Worm (Caenorhabditis elegans) whole organism, early embryonic: ENCODE data around the gene F46H5.11.

Experiments
- B0310.2 ChIP-seq: sonication (generic microtip); optimal IDR thresholded peaks from 2 replicates; lab custom pipeline; 2016; ENCODE audit warnings: mild to moderate bottlenecking, missing genetic modification characterization, missing compliant biosample characterization
- F13C5.2 ChIP-seq: sonication (generic microtip); optimal IDR thresholded peaks from 2 replicates; lab custom pipeline; 2017; ENCODE audit warnings: mild to moderate bottlenecking, missing genetic modification characterization, inconsistent platforms, missing compliant biosample characterization
- aly-1 ChIP-seq: sonication (generic microtip); optimal IDR thresholded peaks from 2 replicates; lab custom pipeline; 2016; ENCODE audit warnings: missing genetic modification characterization, missing compliant biosample characterization
- ama-1 ChIP-seq: fragments of 150-350 bp; optimal IDR thresholded peaks from 2 replicates; lab custom pipeline; 2014
- ceh-13 ChIP-seq: fragments of 200-800 bp; sonication (Bioruptor generic); optimal IDR thresholded peaks from 2 replicates; lab custom pipeline; 2018; ENCODE audit warnings: mild to moderate bottlenecking, missing genetic modification characterization, missing compliant biosample characterization
- ceh-36 ChIP-seq: sonication (generic microtip); optimal IDR thresholded peaks from 2 replicates; lab custom pipeline; 2016; ENCODE audit warnings: missing genetic modification characterization, inconsistent platforms, missing compliant biosample characterization
- ets-7 ChIP-seq: sonication (generic microtip); optimal IDR thresholded peaks from 2 replicates; lab custom pipeline; 2016; ENCODE audit warnings: missing genotype, missing genetic modification characterization, missing compliant biosample characterization
- flt-1 ChIP-seq: fragments of 200-800 bp; sonication (Bioruptor generic); IDR thresholded peaks from 2 replicates; pipeline ENCODE4 v1.3.6; 2022; ENCODE audit warnings: missing genetic modification characterization, missing compliant biosample characterization
- hmbx-1 ChIP-seq: sonication (generic microtip); optimal IDR thresholded peaks from 2 replicates; lab custom pipeline; 2016; ENCODE audit warnings: mild to moderate bottlenecking, missing genetic modification characterization, missing compliant biosample characterization
- hmg-4 ChIP-seq: fragments of 200-800 bp; sonication (Bioruptor generic); optimal IDR thresholded peaks from 2 replicates; lab custom pipeline; 2018; ENCODE audit warnings: mild to moderate bottlenecking, missing genetic modification characterization, missing compliant biosample characterization
- hnd-1 ChIP-seq: sonication (generic microtip); optimal IDR thresholded peaks from 2 replicates; lab custom pipeline; 2016; ENCODE audit warnings: missing genetic modification characterization, missing compliant biosample characterization
- pes-1 ChIP-seq: fragments of 200-800 bp; sonication (Bioruptor generic); IDR thresholded peaks from 2 replicates; pipeline ENCODE4 v1.3.6; 2022; ENCODE audit warnings: missing genetic modification reagents, missing genetic modification characterization, missing compliant biosample characterization
- scrt-1 ChIP-seq: fragments of 200-800 bp; sonication (Bioruptor generic); IDR thresholded peaks from 2 replicates; pipeline ENCODE4 v1.3.6; 2022; ENCODE audit warnings: missing genetic modification characterization, missing compliant biosample characterization
- sea-1 ChIP-seq: fragments of 200-800 bp; sonication (Bioruptor generic); conservative IDR thresholded peaks from 2 replicates; pipeline ENCODE4 v1.3.6; 2022; ENCODE audit warnings: missing genetic modification characterization, missing compliant biosample characterization
- tbx-11 ChIP-seq: fragments of 200-800 bp; sonication (Bioruptor generic); IDR thresholded peaks from 2 replicates; pipeline ENCODE4 v1.3.6; 2022; ENCODE audit warnings: missing genetic modification characterization, missing compliant biosample characterization
- tbx-37 ChIP-seq: fragments of 200-800 bp; sonication (Bioruptor generic); conservative IDR thresholded peaks from 2 replicates; pipeline ENCODE4 v1.3.6; 2022; ENCODE audit warnings: missing genetic modification reagents, missing genetic modification characterization, missing compliant biosample characterization
- tra-4 ChIP-seq: sonication (generic microtip); optimal IDR thresholded peaks from 2 replicates; lab custom pipeline; 2017; ENCODE audit warnings: missing genetic modification characterization, missing compliant biosample characterization

F46H5.11 gene

ce11 chrX:7271968-7272367 is at the start of gene F46H5.11:
Gene F46H5.11, minus strand, starts transcription at chrX:7272068.
- no peak for TF ChIP-seq hnd-1 (tag; lab: Kevin White, UChicago)
- TF ChIP-seq F13C5.2: no peak
- no peak for TF ChIP-seq flt-1 (GFP tag; lab: Robert Waterston, UW)
- no peak for TF ChIP-seq sea-1
- no peak for TF ChIP-seq tra-4
- no peak for TF ChIP-seq tbx-11 (GFP tag; lab: Robert Waterston, UW)
- no peak for TF ChIP-seq ceh-36 (tag; lab: Kevin White, UChicago)
- no peak for TF ChIP-seq ets-7 (tag; lab: Kevin White, UChicago)

DNA sequence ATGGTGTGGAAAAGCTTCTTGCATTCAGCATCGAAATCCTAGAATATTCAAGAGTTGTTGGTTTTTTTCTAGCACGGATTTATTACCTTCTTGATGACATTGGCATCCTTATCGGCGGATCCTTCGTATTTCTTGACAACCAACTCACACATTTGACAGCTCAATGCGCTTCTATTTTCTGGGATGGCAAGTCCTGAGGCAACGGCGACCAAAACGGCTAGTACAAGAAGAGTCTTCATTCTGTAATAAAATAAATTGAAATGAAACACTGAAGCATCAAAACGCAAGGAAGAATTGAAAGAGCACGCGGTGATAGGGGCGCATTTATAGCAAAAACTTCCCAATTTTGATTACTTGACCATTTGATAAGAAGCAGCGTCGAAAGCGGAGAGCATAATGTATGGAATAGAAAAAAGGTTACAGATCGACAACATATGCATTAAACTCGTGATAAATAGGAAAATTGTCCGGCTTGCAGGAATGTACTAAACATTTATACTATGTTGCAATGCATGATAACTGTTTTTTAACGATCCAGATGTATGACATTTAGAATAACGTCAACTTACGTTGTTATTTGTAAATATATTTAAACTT is 48.3 kb upstream of the F46H5.11 start, which contains the start of gene spp-5:
TSS of gene spp-5 (minus strand) at position 240 of the 597 bp plus-strand sequence.
- TF ChIP-seq tbx-11 (GFP tag; lab: Robert Waterston, UW): no peak
- TF ChIP-seq sea-1: no peak
- no peak for TF ChIP-seq ceh-13 (GFP tag; lab: Kevin White, UChicago)
- no peak for TF ChIP-seq aly-1 (tag; lab: Kevin White, UChicago)
- TF ChIP-seq tra-4: no peak
- no peak for TF ChIP-seq tbx-37
- no peak for TF ChIP-seq hmbx-1 (tag; lab: Kevin White, UChicago)
- no peak for TF ChIP-seq hnd-1 (tag; lab: Kevin White, UChicago)
- TF ChIP-seq B0310.2: no peak
- TF ChIP-seq scrt-1 (GFP tag; lab: Robert Waterston, UW): no peak
- TF ChIP-seq F13C5.2: no peak
- no peak for TF ChIP-seq flt-1 (GFP tag; lab: Robert Waterston, UW)
- no peak for TF ChIP-seq ets-7 (tag; lab: Kevin White, UChicago)
- TF ChIP-seq pes-1: no peak
- TF ChIP-seq hmg-4 (GFP tag; lab: Kevin White, UChicago): no peak
- no peak for TF ChIP-seq ceh-36 (tag; lab: Kevin White, UChicago)
- TF ChIP-seq ama-1: no peak

- TF ChIP-seq F13C5.2 (no peak), pes-1 (no peak)
Measured at ce11 chrX:7318639-7319038, 46.8 kb upstream of the F46H5.11 start, which contains the start of gene spp-4. Gene spp-4, minus strand, starts transcription at chrX:7318756.

ce11 chrX:7316485-7317391 is 44.9 kb upstream of the F46H5.11 start, which contains the start of the genes spp-2 and spp-6:
Gene spp-2, minus strand, starts transcription at chrX:7316818.
Gene spp-6, plus strand, starts transcription at chrX:7317341.
- TF ChIP-seq ets-7 (tag; lab: Kevin White, UChicago): no peak
- TF ChIP-seq pes-1: no peak
- no peak for TF ChIP-seq F13C5.2
- TF ChIP-seq ceh-13 (GFP tag; lab: Kevin White, UChicago): no peak
- TF ChIP-seq tbx-11 (GFP tag; lab: Robert Waterston, UW): no peak
- TF ChIP-seq flt-1 (GFP tag; lab: Robert Waterston, UW): no peak
- TF ChIP-seq hnd-1 (tag; lab: Kevin White, UChicago): no peak
- no peak for TF ChIP-seq B0310.2
- no peak for TF ChIP-seq aly-1 (tag; lab: Kevin White, UChicago)
- TF ChIP-seq tbx-37: no peak
- TF ChIP-seq ceh-36 (tag; lab: Kevin White, UChicago): no peak
- TF ChIP-seq tra-4: no peak
- TF ChIP-seq sea-1: no peak
- TF ChIP-seq scrt-1 (GFP tag; lab: Robert Waterston, UW): no peak
- TF ChIP-seq hmbx-1 (tag; lab: Kevin White, UChicago): no peak
- TF ChIP-seq ama-1: no peak
- no peak for TF ChIP-seq hmg-4 (GFP tag; lab: Kevin White, UChicago)

DNA sequence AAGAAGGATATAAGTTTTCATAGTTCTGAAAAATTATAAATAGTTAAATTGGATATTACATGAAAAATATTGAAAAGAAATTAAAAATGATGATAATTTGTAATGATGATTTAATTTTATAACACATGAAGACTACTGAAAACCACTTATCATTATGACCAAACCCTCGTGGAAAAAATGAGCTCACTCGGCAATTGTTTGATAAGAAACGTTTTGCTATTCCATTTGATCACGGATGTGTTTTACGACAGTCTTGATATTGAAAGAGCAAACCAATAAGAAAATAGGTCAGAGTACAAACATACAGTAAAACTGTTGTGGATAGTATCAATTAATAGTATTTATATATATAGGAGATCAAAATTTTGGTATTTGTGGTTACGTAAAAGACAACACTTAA is 43.5 kb upstream of the F46H5.11 start, which contains the start of gene spp-3:
TSS of gene spp-3 (minus strand) at position 25 of the 400 bp plus-strand sequence.
- TF ChIP-seq ceh-13 (GFP tag; lab: Kevin White, UChicago) (no peak), scrt-1 (GFP tag; lab: Robert Waterston, UW) (no peak), B0310.2 (no peak), ets-7 (tag; lab: Kevin White, UChicago) (no peak), hmg-4 (GFP tag; lab: Kevin White, UChicago) (no peak), hmbx-1 (tag; lab: Kevin White, UChicago) (no peak), aly-1 (tag; lab: Kevin White, UChicago) (no peak), ceh-36 (tag; lab: Kevin White, UChicago) (no peak), tbx-11 (GFP tag; lab: Robert Waterston, UW) (no peak), tra-4 (no peak), ama-1 (no peak), tbx-37 (no peak), pes-1 (no peak), sea-1 (no peak), F13C5.2 (no peak), hnd-1 (tag; lab: Kevin White, UChicago) (no peak)

DNA sequence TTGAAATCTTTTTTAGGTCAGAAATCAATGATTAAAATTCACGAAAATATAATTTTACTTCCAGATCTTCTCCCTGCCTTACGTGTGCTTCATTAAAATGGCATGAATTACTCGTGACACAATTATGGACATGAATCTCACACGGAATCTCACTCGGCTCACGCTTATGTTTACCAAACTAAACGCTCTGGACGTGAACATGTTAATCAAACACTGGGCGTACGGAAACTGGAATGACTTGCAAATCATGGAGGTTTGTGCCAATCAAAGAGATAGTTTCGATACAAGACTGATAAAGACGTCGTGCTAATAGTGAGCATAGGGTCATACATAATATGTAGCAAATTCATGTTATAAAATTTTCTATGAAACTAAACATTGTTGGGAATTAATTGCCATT is 42.7 kb upstream of the F46H5.11 start:
- TF ChIP-seq hmg-4 (GFP tag; lab: Kevin White, UChicago): no peak
- no peak for TF ChIP-seq ceh-13 (GFP tag; lab: Kevin White, UChicago)
- no peak for TF ChIP-seq hnd-1 (tag; lab: Kevin White, UChicago)
- no peak for TF ChIP-seq tbx-37
- no peak for TF ChIP-seq aly-1 (tag; lab: Kevin White, UChicago)
- no peak for TF ChIP-seq F13C5.2
- TF ChIP-seq scrt-1 (GFP tag; lab: Robert Waterston, UW): no peak
- no peak for TF ChIP-seq pes-1
- TF ChIP-seq ama-1: no peak
- no peak for TF ChIP-seq hmbx-1 (tag; lab: Kevin White, UChicago)

DNA sequence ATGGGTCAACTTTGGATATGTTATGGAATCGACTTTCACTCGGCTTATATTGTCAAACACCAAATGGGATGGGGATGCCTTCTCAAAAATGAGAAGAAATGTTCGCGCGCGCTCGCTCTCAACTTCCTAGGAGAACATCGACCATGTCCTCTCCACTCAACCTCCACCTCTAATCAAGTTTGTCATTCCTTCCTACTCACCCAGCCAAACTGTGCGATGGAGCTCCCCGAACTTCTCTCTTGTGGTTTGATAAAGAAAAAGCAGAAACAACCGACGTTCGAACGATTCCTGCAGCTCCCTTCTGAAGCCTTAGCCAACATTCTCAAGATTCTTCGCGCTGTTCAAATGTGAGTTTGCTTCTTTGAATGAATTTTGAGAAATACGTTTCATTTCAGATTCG is 41.4 kb upstream of the F46H5.11 start:
- no peak for TF ChIP-seq flt-1 (GFP tag; lab: Robert Waterston, UW)
- no peak for TF ChIP-seq tra-4
- TF ChIP-seq ets-7 (tag; lab: Kevin White, UChicago): no peak
- TF ChIP-seq ceh-36 (tag; lab: Kevin White, UChicago): no peak
- no peak for TF ChIP-seq hmbx-1 (tag; lab: Kevin White, UChicago)
- no peak for TF ChIP-seq F13C5.2
